Worm (Caenorhabditis elegans) whole organism, L2 larva: ENCODE results near the gene F46H5.11.

Source experiments
- C34F6.9 ChIP-seq: fragments of 150-350 bp; optimal IDR thresholded peaks from 2 replicates; lab custom pipeline; 2014; ENCODE audit warnings: missing biosample characterization, missing genetic modification characterization
- F13H6.1 ChIP-seq: sonication (generic microtip); optimal IDR thresholded peaks from 2 replicates; lab custom pipeline; 2016; ENCODE audit warnings: missing genetic modification characterization, missing compliant biosample characterization
- Y55F3AM.14 ChIP-seq: fragments of 200-800 bp; sonication (Bioruptor generic); optimal IDR thresholded peaks from 2 replicates; lab custom pipeline; 2018; ENCODE audit warnings: mild to moderate bottlenecking, missing genetic modification characterization, missing compliant biosample characterization
- alr-1 ChIP-seq: fragments of 150-350 bp; optimal IDR thresholded peaks from 2 replicates; lab custom pipeline; 2014; ENCODE audit warnings: missing biosample characterization, missing genetic modification characterization
- ama-1 ChIP-seq: fragments of 150-350 bp; optimal IDR thresholded peaks from 2 replicates; lab custom pipeline; 2018; ENCODE audit warnings: inconsistent platforms
- blmp-1 ChIP-seq: sonication (generic microtip); optimal IDR thresholded peaks from 2 replicates; lab custom pipeline; 2017; ENCODE audit warnings: missing genetic modification characterization, mild to moderate bottlenecking, missing compliant biosample characterization, antibody characterized with exemption, moderate library complexity; ENCODE audit not compliant: insufficient read depth
- ceh-82 ChIP-seq: fragments of 150-350 bp; optimal IDR thresholded peaks from 2 replicates; lab custom pipeline; 2014; ENCODE audit warnings: missing biosample characterization, missing genetic modification characterization
- crh-2 ChIP-seq: sonication (generic microtip); optimal IDR thresholded peaks from 2 replicates; lab custom pipeline; 2017; ENCODE audit warnings: missing biosample characterization, missing genetic modification characterization
- dmd-4 ChIP-seq: sonication (generic microtip); optimal IDR thresholded peaks from 2 replicates; lab custom pipeline; 2017; ENCODE audit warnings: missing biosample characterization, missing genetic modification characterization
- egl-27 ChIP-seq: sonication (generic microtip); optimal IDR thresholded peaks from 3 replicates; lab custom pipeline; 2017; ENCODE audit warnings: missing biosample characterization, missing genetic modification reagents, missing genetic modification characterization
- elt-1 ChIP-seq: fragments of 150-350 bp; optimal IDR thresholded peaks from 2 replicates; lab custom pipeline; 2014; ENCODE audit warnings: missing biosample characterization, missing genetic modification characterization
- fos-1 ChIP-seq: fragments of 150-350 bp; optimal IDR thresholded peaks from 2 replicates; lab custom pipeline; 2014; ENCODE audit warnings: missing biosample characterization, missing genetic modification characterization
- gmeb-1 ChIP-seq: fragments of 150-350 bp; optimal IDR thresholded peaks from 2 replicates; lab custom pipeline; 2014; ENCODE audit warnings: missing biosample characterization, missing genetic modification characterization
- lin-11 ChIP-seq: fragments of 150-350 bp; sonication (generic microtip); optimal IDR thresholded peaks from 2 replicates; lab custom pipeline; 2014; ENCODE audit warnings: missing biosample characterization, missing genetic modification characterization, inconsistent platforms, mixed read lengths
- lin-13 ChIP-seq: fragments of 150-350 bp; optimal IDR thresholded peaks from 2 replicates; lab custom pipeline; 2014; ENCODE audit warnings: missing biosample characterization, missing genetic modification reagents, missing genetic modification characterization
- lsy-2 ChIP-seq, 2 experiments: fragments of 150-350 bp in 1 of 2; sonication (generic microtip) in 1 of 2; optimal IDR thresholded peaks; 2 replicates each; lab custom pipeline; 2014 to 2017; ENCODE audit warnings: missing biosample characterization in 2 of 2, missing genetic modification characterization in 2 of 2
- mdl-1 ChIP-seq, 2 experiments: fragments of 150-350 bp in 1 of 2; sonication (generic microtip) in 1 of 2; optimal IDR thresholded peaks; 2 replicates each; lab custom pipeline; 2017; ENCODE audit warnings: missing biosample characterization in 2 of 2, missing genetic modification characterization in 2 of 2
- nhr-10 ChIP-seq: sonication (generic microtip); optimal IDR thresholded peaks from 2 replicates; lab custom pipeline; 2017; ENCODE audit warnings: missing biosample characterization, missing genetic modification characterization
- nhr-12 ChIP-seq: fragments of 150-350 bp; optimal IDR thresholded peaks from 2 replicates; lab custom pipeline; 2014; ENCODE audit warnings: missing biosample characterization, missing genetic modification characterization
- nhr-129 ChIP-seq: fragments of 150-350 bp; optimal IDR thresholded peaks from 2 replicates; lab custom pipeline; 2014; ENCODE audit warnings: missing biosample characterization, missing genetic modification characterization
- nhr-25 ChIP-seq: fragments of 150-350 bp; sonication (generic microtip); optimal IDR thresholded peaks from 3 replicates; lab custom pipeline; 2014; ENCODE audit warnings: missing biosample characterization, missing genetic modification characterization
- nhr-6 ChIP-seq: fragments of 150-350 bp; optimal IDR thresholded peaks from 2 replicates; lab custom pipeline; 2014; ENCODE audit warnings: missing biosample characterization, missing genetic modification characterization
- nhr-77 ChIP-seq: fragments of 150-350 bp; optimal IDR thresholded peaks from 2 replicates; lab custom pipeline; 2014; ENCODE audit warnings: missing biosample characterization, missing genetic modification characterization
- peb-1 ChIP-seq: fragments of 150-350 bp; optimal IDR thresholded peaks from 2 replicates; lab custom pipeline; 2014; ENCODE audit warnings: missing biosample characterization, missing genetic modification characterization
- sem-4 ChIP-seq: fragments of 150-350 bp; optimal IDR thresholded peaks from 2 replicates; lab custom pipeline; 2014; ENCODE audit warnings: missing biosample characterization, missing genetic modification reagents, missing genetic modification characterization
- skn-1 ChIP-seq: sonication (generic microtip); optimal IDR thresholded peaks from 2 replicates; lab custom pipeline; 2017; ENCODE audit warnings: missing biosample characterization, missing genetic modification characterization
- sma-3 ChIP-seq: sonication (generic microtip); optimal IDR thresholded peaks from 2 replicates; lab custom pipeline; 2016; ENCODE audit warnings: missing genetic modification reagents, missing genetic modification characterization, missing compliant biosample characterization
- sma-9 ChIP-seq, 2 experiments: fragments of 150-350 bp in 1 of 2; sonication (generic microtip) in 1 of 2; optimal IDR thresholded peaks; 2 replicates each; lab custom pipeline; 2014 to 2016; ENCODE audit warnings: missing genetic modification characterization in 2 of 2, mild to moderate bottlenecking in 1 of 2, missing biosample characterization in 1 of 2, missing compliant biosample characterization in 1 of 2, missing genetic modification reagents in 1 of 2, moderate library complexity in 1 of 2
- snpc-4 ChIP-seq: fragments of 150-350 bp; optimal IDR thresholded peaks from 2 replicates; lab custom pipeline; 2014; ENCODE audit warnings: missing biosample characterization, missing genetic modification characterization
- unc-55 ChIP-seq: fragments of 150-350 bp; sonication (generic microtip); optimal IDR thresholded peaks from 3 replicates; lab custom pipeline; 2014; ENCODE audit warnings: missing biosample characterization, missing genetic modification reagents, missing genetic modification characterization
- zag-1 ChIP-seq: fragments of 150-350 bp; optimal IDR thresholded peaks from 2 replicates; lab custom pipeline; 2014; ENCODE audit warnings: missing biosample characterization, missing genetic modification characterization
- ztf-11 ChIP-seq: sonication (generic microtip); optimal IDR thresholded peaks from 2 replicates; lab custom pipeline; 2017; ENCODE audit warnings: missing biosample characterization, missing genetic modification characterization
- ztf-4 ChIP-seq: fragments of 150-350 bp; optimal IDR thresholded peaks from 2 replicates; lab custom pipeline; 2014; ENCODE audit warnings: missing biosample characterization, missing genetic modification characterization

The F46H5.11 gene

ce11 chrX:7315329-7315728 is 43.5 kb upstream of the F46H5.11 start, which contains the start of gene spp-3:
Gene spp-3, minus strand, starts transcription at chrX:7315353.
- TF ChIP-seq F13H6.1 (tag; lab: Kevin White, UChicago) (peak; percentile 38), skn-1 (tag; lab: Kevin White, UChicago) (peak; percentile 89), gmeb-1 (tag; lab: Kevin White, UChicago) (peak; percentile 57), elt-1 (tag; lab: Kevin White, UChicago) (no peak), ztf-11 (tag; lab: Kevin White, UChicago) (no peak), crh-2 (peak; percentile 43), fos-1 (tag; lab: Kevin White, UChicago) (peak; percentile 95), alr-1 (tag; lab: Kevin White, UChicago) (no peak), sma-9 (GFP tag; optimal IDR thresholded peaks at IDR 0.05; lab: Kevin White, UChicago) (peak; percentile 64), sma-9 (tag; optimal IDR thresholded peaks at IDR 0.05; lab: Kevin White, UChicago) (no peak), nhr-77 (tag; lab: Kevin White, UChicago) (no peak), ztf-4 (tag; lab: Kevin White, UChicago) (no peak), mdl-1 (tag; optimal IDR thresholded peaks at IDR 0.05; lab: Kevin White, UChicago) (peak in 1 of 2 experiments; percentile 3), sma-3 (peak; percentile 7), lsy-2 (tag; optimal IDR thresholded peaks at IDR 0.05; lab: Kevin White, UChicago) (peak in 1 of 2 experiments; percentile 18), dmd-4 (tag; lab: Kevin White, UChicago) (no peak)

- no peak for TF ChIP-seq nhr-10 (tag; lab: Kevin White, UChicago)
- peak; percentile 34 for TF ChIP-seq fos-1 (tag; lab: Kevin White, UChicago)
- TF ChIP-seq crh-2, result peak; percentile 29
Measured at ce11 chrX:7314564-7314963, 42.7 kb upstream of the F46H5.11 start.

- TF ChIP-seq unc-55 (no peak), gmeb-1 (tag; lab: Kevin White, UChicago) (no peak), lin-13 (GFP tag; lab: Kevin White, UChicago) (no peak)
Measured at ce11 chrX:7313236-7313635, 41.4 kb upstream of the F46H5.11 start.

ce11 chrX:7311870-7312269 is 40.0 kb upstream of the F46H5.11 start:
- TF ChIP-seq sem-4 (no peak), C34F6.9 (tag; lab: Kevin White, UChicago) (no peak)

DNA sequence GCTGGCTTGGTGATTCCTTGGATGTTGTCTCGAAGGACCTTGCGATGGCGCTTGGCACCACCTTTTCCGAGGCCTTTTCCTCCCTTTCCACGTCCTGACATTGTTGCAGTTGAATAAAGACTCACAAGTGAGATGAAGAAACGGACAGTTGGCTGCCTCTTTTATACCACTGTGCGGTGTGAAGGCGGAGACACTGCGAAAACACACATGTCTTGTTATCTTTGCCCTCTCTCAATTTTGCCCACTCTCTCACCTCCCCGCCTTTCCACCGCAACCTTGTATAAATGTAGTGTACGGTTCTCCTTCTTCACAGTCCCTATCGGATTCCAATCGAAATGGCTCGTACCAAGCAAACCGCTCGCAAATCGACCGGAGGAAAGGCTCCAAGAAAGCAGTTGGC is 37.9 kb upstream of the F46H5.11 start, which contains the start of the genes his-38 and his-40:
TSS of gene his-38 (minus strand) at position 101 of the 400 bp plus-strand sequence.
TSS of gene his-40 (plus strand) at position 336 of the 400 bp plus-strand sequence.
- no peak for TF ChIP-seq peb-1
- TF ChIP-seq elt-1 (tag; lab: Kevin White, UChicago), result no peak

- TF ChIP-seq lin-11 (tag; lab: Kevin White, UChicago), result peak; percentile 37
- TF ChIP-seq unc-55, result peak; percentile 81
- TF ChIP-seq blmp-1 (tag; lab: Kevin White, UChicago), result peak; percentile 65
- no peak for TF ChIP-seq elt-1 (tag; lab: Kevin White, UChicago)
- TF ChIP-seq nhr-25 (tag; lab: Kevin White, UChicago), result peak; percentile 52
- TF ChIP-seq sma-9 (GFP tag; optimal IDR thresholded peaks at IDR 0.05; lab: Kevin White, UChicago), result peak; percentile 89
- TF ChIP-seq sma-9 (tag; optimal IDR thresholded peaks at IDR 0.05; lab: Kevin White, UChicago), result no peak
- TF ChIP-seq fos-1 (tag; lab: Kevin White, UChicago), result peak; percentile 73
- peak; percentile 14 for TF ChIP-seq nhr-6
- no peak for TF ChIP-seq egl-27 (tag; lab: Kevin White, UChicago)
- no peak for TF ChIP-seq nhr-12 (tag; lab: Kevin White, UChicago)
- TF ChIP-seq C34F6.9 (tag; lab: Kevin White, UChicago), result peak; percentile 75
- peak; percentile 10 for TF ChIP-seq snpc-4 (tag; lab: Kevin White, UChicago)
- peak; percentile 84 for TF ChIP-seq nhr-129 (tag; lab: Kevin White, UChicago)
- TF ChIP-seq zag-1 (tag; lab: Kevin White, UChicago), result peak; percentile 76
- peak; percentile 85 for TF ChIP-seq crh-2
- TF ChIP-seq sma-3, result peak; percentile 26
- TF ChIP-seq lsy-2 (tag; optimal IDR thresholded peaks at IDR 0.05; lab: Kevin White, UChicago), result peak; percentile 11 to 59
- TF ChIP-seq ama-1, result no peak
- peak; percentile 85 for TF ChIP-seq F13H6.1 (tag; lab: Kevin White, UChicago)
- TF ChIP-seq Y55F3AM.14 (GFP tag; lab: Kevin White, UChicago), result peak; percentile 13
- TF ChIP-seq ceh-82 (tag; lab: Kevin White, UChicago), result no peak
- no peak for TF ChIP-seq nhr-10 (tag; lab: Kevin White, UChicago)
- peak in 1 of 2 experiments; percentile 3 for TF ChIP-seq mdl-1 (tag; optimal IDR thresholded peaks at IDR 0.05; lab: Kevin White, UChicago)
Measured at ce11 chrX:7306434-7306833, 34.6 kb upstream of the F46H5.11 start.
